Fruit fly (Drosophila melanogaster): ENCODE measurements around the gene Peritrophin-15a.

Peritrophin-15a gene

DNA sequence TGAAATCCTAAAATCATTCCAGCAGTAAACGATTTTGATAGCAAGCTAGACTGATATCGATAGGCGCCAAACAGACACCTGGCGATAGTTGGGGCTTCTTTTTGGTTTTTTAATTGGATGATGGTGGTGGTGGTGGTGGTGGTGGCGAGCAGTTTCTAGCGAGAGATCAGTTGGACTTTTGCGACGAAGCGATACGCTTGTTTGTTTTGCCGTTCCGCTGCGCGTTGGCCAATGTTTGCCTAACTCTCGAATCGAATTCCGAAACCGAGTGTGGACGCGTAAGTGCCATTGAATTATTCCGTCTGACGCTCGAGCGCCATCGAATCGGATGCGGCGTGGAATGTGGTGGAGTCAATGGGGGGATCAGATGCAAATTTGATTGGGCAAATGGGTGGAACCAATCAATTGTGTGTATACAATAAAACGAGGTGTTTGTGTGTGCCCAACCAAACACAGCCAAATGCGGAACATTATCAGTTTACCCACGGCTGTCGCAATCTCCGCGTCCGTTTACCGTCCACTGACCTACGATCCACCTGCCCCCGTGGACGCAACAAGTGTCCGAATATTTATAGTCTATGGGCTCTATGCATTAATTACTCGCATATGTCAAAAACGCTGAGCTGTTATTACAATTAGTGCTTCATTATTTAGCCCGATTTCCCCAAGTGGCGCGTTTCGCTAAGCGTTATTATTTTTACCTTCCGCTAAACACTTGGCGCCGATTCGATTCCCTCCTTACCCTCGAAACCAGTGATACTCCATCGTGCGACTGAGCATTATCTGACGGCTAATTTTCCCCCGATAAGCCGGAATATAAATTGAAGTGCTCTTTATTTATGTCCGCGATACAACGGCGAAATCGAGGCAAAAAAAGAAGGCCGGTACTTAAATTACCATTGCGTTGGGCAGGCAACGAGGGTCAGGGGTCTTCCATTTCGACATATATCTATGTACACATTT is 25.3 kb downstream of the Peritrophin-15a start, which contains the start of gene CG17292 (continued):
- TF ChIP-seq dl (GFP tag; optimal IDR thresholded peaks at IDR 0.05; ENCODE audit: insufficient read depth in 1 of 2, partially characterized antibody in 2 of 2), result no peak
- TF ChIP-seq Sp1 (GFP tag; optimal IDR thresholded peaks at IDR 0.05), result no peak
- no peak for TF ChIP-seq Myc (optimal IDR thresholded peaks at IDR 0.05)

DNA sequence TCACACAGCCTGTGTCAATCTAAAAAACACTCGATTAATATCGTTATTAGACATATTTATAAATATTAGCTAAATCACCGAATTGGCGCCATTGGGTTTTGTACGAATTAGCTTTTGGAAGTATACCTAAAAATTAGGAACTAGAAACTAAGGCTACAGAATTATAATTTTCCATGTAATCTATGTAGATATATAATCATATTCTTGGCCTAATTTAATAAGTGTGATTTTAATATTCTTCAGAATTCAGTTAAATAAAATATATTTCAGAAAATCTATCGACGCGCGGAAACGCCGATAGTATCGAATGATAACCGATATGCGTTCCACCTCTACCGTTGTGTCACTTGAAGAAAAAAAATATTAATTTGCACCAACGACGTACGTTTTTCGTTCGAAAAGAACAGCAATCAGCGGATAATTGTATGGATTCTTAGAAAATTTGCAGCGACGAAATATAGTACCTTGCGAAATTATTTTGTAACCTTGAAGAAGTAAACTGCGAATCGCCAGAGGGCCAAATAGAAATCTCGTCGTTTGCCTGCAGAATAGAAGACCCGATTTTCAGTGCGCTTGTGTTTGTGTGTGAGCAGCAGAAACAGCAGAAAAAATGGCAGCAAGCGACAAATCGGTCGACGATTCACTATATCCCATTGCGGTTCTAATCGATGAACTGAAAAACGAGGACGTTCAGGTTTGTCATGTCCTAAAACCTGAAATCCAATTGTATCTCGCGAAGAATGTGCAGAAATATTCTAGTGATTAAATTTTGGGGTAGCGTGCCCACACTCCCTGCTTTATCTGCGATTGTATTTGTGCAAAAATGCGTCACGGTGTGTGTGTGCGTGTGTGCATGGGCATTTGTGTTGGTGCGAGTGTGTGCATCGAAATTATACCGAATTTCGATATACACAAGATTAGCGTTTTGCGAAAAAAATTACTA is 29.9 kb downstream of the Peritrophin-15a start, which contains the start of gene Pp2A-29B:
Pp2A-29B (plus strand) TSS at position 338 of the 943 bp plus-strand sequence.
- no peak for TF ChIP-seq dmrt93B (GFP tag; optimal IDR thresholded peaks at IDR 0.05)
- no peak for TF ChIP-seq dl (GFP tag; optimal IDR thresholded peaks at IDR 0.05; ENCODE audit: insufficient read depth in 1 of 2, partially characterized antibody in 2 of 2)
- TF ChIP-seq CrebA (GFP tag; optimal IDR thresholded peaks at IDR 0.05; ENCODE audit: borderline replicate concordance), result no peak
- peak; percentile 88 for TF ChIP-seq N (GFP tag; optimal IDR thresholded peaks at IDR 0.05)
- TF ChIP-seq h (GFP tag; optimal IDR thresholded peaks at IDR 0.05), result peak; percentile 55
- TF ChIP-seq Sp1 (GFP tag; optimal IDR thresholded peaks at IDR 0.05), result peak; percentile 33
- no peak for TF ChIP-seq Vsx2 (GFP tag; optimal IDR thresholded peaks at IDR 0.05; ENCODE audit: partially characterized antibody)
- TF ChIP-seq foxo (GFP tag; optimal IDR thresholded peaks at IDR 0.05), result peak in 1 of 2 experiments; percentile 23
- TF ChIP-seq Hr83 (GFP tag; optimal IDR thresholded peaks at IDR 0.05; ENCODE audit: poor library complexity, severe bottlenecking), result no peak
- TF ChIP-seq rgr (GFP tag; optimal IDR thresholded peaks at IDR 0.05), result peak; percentile 38
- peak; percentile 4 for TF ChIP-seq ey (GFP tag; optimal IDR thresholded peaks at IDR 0.05)
- TF ChIP-seq woc (GFP tag; optimal IDR thresholded peaks at IDR 0.05), result peak; percentile 59
- TF ChIP-seq brk (GFP tag; optimal IDR thresholded peaks at IDR 0.05), result peak; percentile 81
- TF ChIP-seq sage (GFP tag; optimal IDR thresholded peaks at IDR 0.05), result peak; percentile 23
- peak; percentile 54 for TF ChIP-seq dsf (GFP tag; optimal IDR thresholded peaks at IDR 0.05; ENCODE audit: borderline replicate concordance)
- TF ChIP-seq tai (GFP tag; optimal IDR thresholded peaks at IDR 0.05), result no peak
- no peak for TF ChIP-seq br (GFP tag; optimal IDR thresholded peaks at IDR 0.05)
- no peak for TF ChIP-seq GATAd (GFP tag; optimal IDR thresholded peaks at IDR 0.05)
- no peak for TF ChIP-seq lola (GFP tag; optimal IDR thresholded peaks at IDR 0.05)
- no peak for TF ChIP-seq Hr78 (GFP tag; optimal IDR thresholded peaks at IDR 0.05)
- TF ChIP-seq CG9705 (GFP tag; optimal IDR thresholded peaks at IDR 0.05), result peak; percentile 19
- TF ChIP-seq Jra (GFP tag; optimal IDR thresholded peaks at IDR 0.05), result peak; percentile 63
- no peak for TF ChIP-seq Dfd (GFP tag; optimal IDR thresholded peaks at IDR 0.05)
- no peak for TF ChIP-seq psq (GFP tag; optimal IDR thresholded peaks at IDR 0.05)
- TF ChIP-seq usp (GFP tag; optimal IDR thresholded peaks at IDR 0.05), result no peak
- TF ChIP-seq Rel (GFP tag; optimal IDR thresholded peaks at IDR 0.05), result no peak
- peak; percentile 31 for TF ChIP-seq Rel (tag; optimal IDR thresholded peaks at IDR 0.05)
- peak; percentile 23 for TF ChIP-seq fru (GFP tag; optimal IDR thresholded peaks at IDR 0.05)
- no peak for TF ChIP-seq jim (GFP tag; optimal IDR thresholded peaks at IDR 0.05)
- no peak for TF ChIP-seq Mio (GFP tag; optimal IDR thresholded peaks at IDR 0.05)
- TF ChIP-seq sv (GFP tag; optimal IDR thresholded peaks at IDR 0.05), result no peak
- TF ChIP-seq CG32264 (GFP tag; optimal IDR thresholded peaks at IDR 0.05), result no peak
- no peak for TF ChIP-seq Myc (optimal IDR thresholded peaks at IDR 0.05)
- peak; percentile 53 for TF ChIP-seq Hnf4 (GFP tag; optimal IDR thresholded peaks at IDR 0.05)
- TF ChIP-seq Abd-B (GFP tag; optimal IDR thresholded peaks at IDR 0.05), result no peak
- peak; percentile 49 for TF ChIP-seq HLH106 (tag; optimal IDR thresholded peaks at IDR 0.05)
- TF ChIP-seq OdsH (GFP tag; optimal IDR thresholded peaks at IDR 0.05), result no peak
- no peak for TF ChIP-seq pan (optimal IDR thresholded peaks at IDR 0.05)
- TF ChIP-seq Dif (GFP tag; optimal IDR thresholded peaks at IDR 0.05; ENCODE audit: partially characterized antibody), result no peak

Measured in whole organism, wandering third instar larva.